Worm (Caenorhabditis elegans): ENCODE results near the gene clec-129.

clec-129 gene

DNA sequence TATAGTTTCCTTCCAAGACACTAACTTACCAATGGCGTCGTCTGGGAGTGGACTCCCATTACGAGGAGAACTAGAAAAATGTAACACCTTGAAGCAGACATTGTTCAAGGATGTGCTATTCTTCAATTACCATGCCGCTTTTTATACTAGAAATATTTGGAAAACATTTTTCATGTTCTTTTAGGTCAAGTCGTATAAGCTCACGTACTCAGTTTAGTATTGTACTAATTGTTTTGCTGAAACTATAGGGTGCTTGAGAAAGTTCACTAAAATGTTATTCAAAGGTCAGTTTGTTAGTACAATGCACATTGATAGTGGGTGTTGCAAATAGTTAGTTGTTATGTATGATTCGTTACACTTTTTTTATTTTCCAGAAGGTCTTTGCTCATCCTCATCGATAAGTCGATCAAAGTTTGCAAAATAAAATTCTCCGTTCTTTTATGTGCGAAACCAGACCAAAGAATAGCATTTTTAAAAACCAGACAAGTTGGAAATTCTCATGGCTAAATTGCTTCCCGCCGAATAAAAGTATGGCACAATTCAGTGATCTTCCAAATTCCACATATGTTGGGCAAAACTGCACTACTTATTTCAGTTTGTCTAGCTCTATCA, at the start of gene clec-129, which contains the start of gene clec-128:
Gene clec-129, plus strand, starts transcription at position 562 of the 612 bp plus-strand sequence.
Gene clec-128, minus strand, starts transcription at position 101 of the 612 bp plus-strand sequence.
- TF ChIP-seq nhr-12 (tag; optimal IDR thresholded peaks at IDR 0.05), result no peak
- no peak for TF ChIP-seq lin-32 (GFP tag; optimal IDR thresholded peaks at IDR 0.05)
- no peak for TF ChIP-seq unc-39 (tag; optimal IDR thresholded peaks at IDR 0.05)
- no peak for TF ChIP-seq nhr-237 (tag; optimal IDR thresholded peaks at IDR 0.05)
- TF ChIP-seq lin-13 (tag; optimal IDR thresholded peaks at IDR 0.05), result no peak
- no peak for TF ChIP-seq ztf-11 (tag; optimal IDR thresholded peaks at IDR 0.05)
- no peak for TF ChIP-seq pha-4 (tag; optimal IDR thresholded peaks at IDR 0.05)
- no peak for TF ChIP-seq ceh-83 (GFP tag; optimal IDR thresholded peaks at IDR 0.05)
- TF ChIP-seq ceh-43 (GFP tag; optimal IDR thresholded peaks at IDR 0.05), result no peak
- no peak for TF ChIP-seq mep-1 (tag; optimal IDR thresholded peaks at IDR 0.05)
- no peak for TF ChIP-seq flh-1 (GFP tag; optimal IDR thresholded peaks at IDR 0.05)
- TF ChIP-seq ces-1 (GFP tag; optimal IDR thresholded peaks at IDR 0.05), result no peak
- TF ChIP-seq tbx-8 (GFP tag; optimal IDR thresholded peaks at IDR 0.05), result no peak
- TF ChIP-seq M03D4.4 (tag; optimal IDR thresholded peaks at IDR 0.05), result no peak

DNA sequence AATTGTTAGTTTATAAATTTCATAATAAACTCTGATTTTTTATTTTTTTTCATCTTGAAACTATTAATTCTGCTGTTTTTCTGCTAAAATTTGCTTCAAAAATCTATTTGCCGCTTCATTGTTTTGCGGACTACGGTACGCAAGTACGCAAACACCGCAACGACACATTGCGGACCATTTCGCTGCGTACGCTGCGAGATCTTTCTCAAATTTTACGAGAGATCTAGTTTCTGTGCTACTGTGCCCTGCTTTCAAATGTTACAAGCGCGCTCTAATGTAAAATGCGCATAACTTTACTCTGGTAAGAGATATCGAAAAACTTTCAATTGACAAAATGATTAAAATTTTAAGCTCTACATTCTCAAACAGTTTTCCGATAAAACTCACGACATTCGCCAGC, 47.7 kb upstream of the clec-129 start:
- TF ChIP-seq ham-2 (GFP tag; optimal IDR thresholded peaks at IDR 0.05) (peak; percentile 20), lsy-2 (tag; optimal IDR thresholded peaks at IDR 0.05) (peak; percentile 93), nhr-237 (tag; optimal IDR thresholded peaks at IDR 0.05) (peak; percentile 64), ces-1 (GFP tag; optimal IDR thresholded peaks at IDR 0.05) (peak; percentile 21), mep-1 (tag; optimal IDR thresholded peaks at IDR 0.05) (peak; percentile 70)

DNA sequence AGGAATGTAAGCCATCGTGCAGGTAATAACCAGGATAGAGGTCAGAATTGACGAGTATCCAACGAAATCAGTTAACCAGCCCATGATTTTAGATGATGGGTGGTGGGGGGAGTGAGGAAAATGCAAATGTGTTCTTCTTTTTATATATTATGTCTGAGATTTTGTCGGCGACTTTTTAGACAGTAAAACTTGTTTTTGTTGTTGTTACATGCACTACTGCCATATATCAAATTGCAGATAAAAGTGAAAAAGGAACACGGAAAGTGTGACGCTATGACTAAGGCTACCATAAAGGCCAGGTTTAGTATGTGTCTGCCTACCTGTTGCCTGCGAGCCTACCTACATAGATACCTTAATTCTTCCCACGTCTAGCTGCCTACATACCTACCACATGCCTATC, 47.2 kb upstream of the clec-129 start, which contains the start of gene col-72:
Gene col-72, minus strand, starts transcription at position 101 of the 400 bp plus-strand sequence.
- TF ChIP-seq unc-39 (tag; optimal IDR thresholded peaks at IDR 0.05) (no peak), nhr-28 (tag; optimal IDR thresholded peaks at IDR 0.05) (no peak), ceh-39 (tag; optimal IDR thresholded peaks at IDR 0.05) (no peak), sem-2 (GFP tag; optimal IDR thresholded peaks at IDR 0.05) (no peak), mab-5 (tag; optimal IDR thresholded peaks at IDR 0.05) (no peak), lin-13 (tag; optimal IDR thresholded peaks at IDR 0.05) (no peak), ztf-11 (tag; optimal IDR thresholded peaks at IDR 0.05) (no peak), ham-2 (GFP tag; optimal IDR thresholded peaks at IDR 0.05) (no peak), flh-1 (GFP tag; optimal IDR thresholded peaks at IDR 0.05) (no peak)

DNA sequence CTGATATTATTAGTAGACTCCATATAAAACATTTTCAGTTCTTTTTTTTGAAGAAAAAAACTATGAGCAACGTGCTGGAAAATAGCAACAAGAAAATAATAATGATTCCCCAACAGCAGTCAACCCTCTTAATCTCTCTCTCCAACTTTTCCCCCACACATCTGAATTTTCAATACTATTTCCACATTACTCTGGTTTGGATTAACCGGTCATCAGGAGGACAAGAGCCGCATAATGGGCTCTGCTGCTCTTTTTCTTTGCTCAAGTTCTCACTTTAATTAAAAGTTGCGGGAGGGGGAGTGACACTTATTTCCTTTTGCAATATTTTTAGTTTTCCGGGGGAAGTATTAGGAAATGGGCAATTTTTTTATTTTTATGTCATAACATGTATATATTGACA, 43.8 kb upstream of the clec-129 start:
- TF ChIP-seq flh-1 (GFP tag; optimal IDR thresholded peaks at IDR 0.05) (no peak), nhr-28 (tag; optimal IDR thresholded peaks at IDR 0.05) (no peak), sptf-1 (tag; optimal IDR thresholded peaks at IDR 0.05) (no peak), nhr-12 (tag; optimal IDR thresholded peaks at IDR 0.05) (no peak), elt-1 (tag; optimal IDR thresholded peaks at IDR 0.05; ENCODE audit: borderline replicate concordance, insufficient read depth) (no peak), M03D4.4 (tag; optimal IDR thresholded peaks at IDR 0.05) (no peak), mep-1 (tag; optimal IDR thresholded peaks at IDR 0.05) (no peak), zip-8 (tag; optimal IDR thresholded peaks at IDR 0.05) (no peak), unc-120 (tag; optimal IDR thresholded peaks at IDR 0.05; ENCODE audit: poor library complexity, severe bottlenecking) (no peak), nhr-2 (tag; optimal IDR thresholded peaks at IDR 0.05) (no peak), lsy-2 (tag; optimal IDR thresholded peaks at IDR 0.05) (no peak), drap-1 (GFP tag; optimal IDR thresholded peaks at IDR 0.05) (no peak), lin-32 (GFP tag; optimal IDR thresholded peaks at IDR 0.05) (no peak), bed-3 (GFP tag; optimal IDR thresholded peaks at IDR 0.05) (no peak)

DNA sequence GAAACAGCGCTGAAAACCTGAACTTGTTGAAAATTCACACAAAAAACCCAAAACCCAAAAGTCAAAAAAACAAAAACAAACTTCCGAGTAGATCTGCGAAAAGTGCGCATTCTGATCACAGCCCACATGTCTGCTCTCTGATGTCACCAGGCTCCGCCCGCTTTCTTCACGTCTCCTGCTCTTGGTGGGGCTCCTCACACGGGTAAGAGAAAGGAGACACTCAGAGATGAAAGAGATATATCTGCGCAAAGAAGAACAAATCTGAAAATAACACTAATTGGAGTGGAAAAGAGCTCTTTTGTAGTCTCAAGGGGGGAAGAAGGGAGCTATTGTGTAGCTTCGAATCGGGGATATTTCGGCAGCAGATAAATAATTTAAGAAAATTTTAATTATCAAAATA, 43.0 kb upstream of the clec-129 start, which contains the start of gene ncs-6:
Gene ncs-6, minus strand, starts transcription at position 261 of the 400 bp plus-strand sequence.
- TF ChIP-seq nhr-12 (tag; optimal IDR thresholded peaks at IDR 0.05) (no peak), unc-120 (tag; optimal IDR thresholded peaks at IDR 0.05; ENCODE audit: poor library complexity, severe bottlenecking) (no peak), cnd-1 (tag; optimal IDR thresholded peaks at IDR 0.05) (no peak), mls-2 (tag; optimal IDR thresholded peaks at IDR 0.05) (no peak), sptf-1 (tag; optimal IDR thresholded peaks at IDR 0.05) (no peak), ceh-83 (GFP tag; optimal IDR thresholded peaks at IDR 0.05) (no peak), elt-3 (tag; optimal IDR thresholded peaks at IDR 0.05) (no peak), ztf-11 (tag; optimal IDR thresholded peaks at IDR 0.05) (no peak)

Data from whole organism, mixed stage, embryonic.